Worm (Caenorhabditis elegans) whole organism, L1 larva: Measurements from ENCODE around the gene F40G9.5.

Experiments used
- C16A3.4 ChIP-seq: fragments of 150-350 bp; optimal IDR thresholded peaks from 2 replicates; lab custom pipeline; 2014; ENCODE audit warnings: missing biosample characterization, missing genetic modification characterization
- C34B4.2 ChIP-seq: sonication (generic microtip); optimal IDR thresholded peaks from 2 replicates; lab custom pipeline; 2017; ENCODE audit warnings: mild to moderate bottlenecking, missing genetic modification characterization, missing compliant biosample characterization
- F16B12.6 ChIP-seq: fragments of 150-350 bp; optimal IDR thresholded peaks from 2 replicates; lab custom pipeline; 2014; ENCODE audit warnings: missing biosample characterization, missing genetic modification characterization
- Y116A8C.19 ChIP-seq: sonication (generic microtip); optimal IDR thresholded peaks from 2 replicates; lab custom pipeline; 2016; ENCODE audit warnings: missing compliant biosample characterization, missing genetic modification characterization, borderline replicate concordance
- aha-1 ChIP-seq: fragments of 150-350 bp; optimal IDR thresholded peaks from 2 replicates; lab custom pipeline; 2014; ENCODE audit warnings: missing biosample characterization, missing genetic modification characterization
- ceh-8 ChIP-seq: fragments of 200-800 bp; sonication (Bioruptor generic); optimal IDR thresholded peaks from 2 replicates; lab custom pipeline; 2018; ENCODE audit warnings: mild to moderate bottlenecking, missing genetic modification characterization, moderate library complexity, missing compliant biosample characterization
- ceh-88 ChIP-seq: fragments of 200-800 bp; sonication (Bioruptor generic); IDR thresholded peaks from 2 replicates; pipeline ENCODE4 v1.3.6; 2022; ENCODE audit warnings: missing genetic modification characterization, missing compliant biosample characterization
- ceh-90 ChIP-seq: sonication (generic microtip); optimal IDR thresholded peaks from 2 replicates; lab custom pipeline; 2016; ENCODE audit warnings: missing genetic modification characterization, missing compliant biosample characterization
- dsc-1 ChIP-seq: sonication (generic microtip); optimal IDR thresholded peaks from 2 replicates; lab custom pipeline; 2016; ENCODE audit warnings: mild to moderate bottlenecking, missing genetic modification characterization, missing compliant biosample characterization
- egl-27 ChIP-seq, 2 experiments: fragments of 150-350 bp in 1 of 2; sonication (generic microtip); optimal IDR thresholded peaks; 3 replicates each; lab custom pipeline; 2017 to 2018; ENCODE audit warnings: missing biosample characterization in 2 of 2, missing genetic modification characterization in 2 of 2, missing genetic modification reagents in 2 of 2
- elt-2 ChIP-seq: sonication (generic microtip); optimal IDR thresholded peaks from 2 replicates; lab custom pipeline; 2016; ENCODE audit warnings: missing genetic modification characterization, mild to moderate bottlenecking, inconsistent platforms, missing compliant biosample characterization, missing genetic modification reagents
- fkh-10 ChIP-seq: sonication (generic microtip); optimal IDR thresholded peaks from 2 replicates; lab custom pipeline; 2017; ENCODE audit warnings: missing biosample characterization, missing genetic modification reagents, missing genetic modification characterization
- fkh-8 ChIP-seq: sonication (generic microtip); optimal IDR thresholded peaks from 2 replicates; lab custom pipeline; 2016; ENCODE audit warnings: mild to moderate bottlenecking, missing genetic modification characterization, missing compliant biosample characterization
- hlh-17 ChIP-seq: fragments of 200-800 bp; sonication (Bioruptor generic); optimal IDR thresholded peaks from 2 replicates; lab custom pipeline; 2018; ENCODE audit warnings: missing genetic modification characterization, mild to moderate bottlenecking, missing compliant biosample characterization, moderate library complexity, borderline replicate concordance
- irx-1 ChIP-seq: sonication (generic microtip); optimal IDR thresholded peaks from 2 replicates; lab custom pipeline; 2016; ENCODE audit warnings: missing genetic modification characterization, missing compliant biosample characterization
- lin-39 ChIP-seq: fragments of 150-350 bp; optimal IDR thresholded peaks from 2 replicates; lab custom pipeline; 2014; ENCODE audit warnings: missing biosample characterization, missing genetic modification reagents, missing genetic modification characterization
- lir-3 ChIP-seq: sonication (generic microtip); optimal IDR thresholded peaks from 2 replicates; lab custom pipeline; 2016; ENCODE audit warnings: mild to moderate bottlenecking, missing genetic modification characterization, moderate library complexity, missing compliant biosample characterization; ENCODE audit not compliant: poor library complexity
- mab-9 ChIP-seq: fragments of 200-800 bp; sonication (Bioruptor generic); IDR thresholded peaks from 2 replicates; pipeline ENCODE4 v1.3.6; 2022; ENCODE audit warnings: missing genetic modification reagents, missing genetic modification characterization, missing compliant biosample characterization
- mdl-1 ChIP-seq, 2 experiments: fragments of 150-350 bp; optimal IDR thresholded peaks; 2 replicates each; lab custom pipeline; 2014 to 2017; ENCODE audit warnings: missing biosample characterization in 2 of 2, missing genetic modification characterization in 2 of 2, inconsistent platforms in 1 of 2
- mef-2 ChIP-seq: fragments of 150-350 bp; optimal IDR thresholded peaks from 2 replicates; lab custom pipeline; 2014; ENCODE audit warnings: missing biosample characterization, missing genetic modification characterization
- nhr-12 ChIP-seq: sonication (generic microtip); optimal IDR thresholded peaks from 2 replicates; lab custom pipeline; 2017; ENCODE audit warnings: missing biosample characterization, missing genetic modification characterization
- nhr-19 ChIP-seq: fragments of 200-800 bp; sonication (Bioruptor generic); conservative IDR thresholded peaks from 2 replicates; pipeline ENCODE4 v1.3.6; 2022; ENCODE audit warnings: missing genetic modification characterization, missing compliant biosample characterization
- nhr-47 ChIP-seq: sonication (generic microtip); optimal IDR thresholded peaks from 2 replicates; lab custom pipeline; 2016; ENCODE audit warnings: mild to moderate bottlenecking, missing genetic modification characterization, moderate library complexity, missing compliant biosample characterization
- nhr-77 ChIP-seq: fragments of 150-350 bp; optimal IDR thresholded peaks from 2 replicates; lab custom pipeline; 2014; ENCODE audit warnings: missing biosample characterization, missing genetic modification characterization
- nhr-84 ChIP-seq: sonication (generic microtip); optimal IDR thresholded peaks from 2 replicates; lab custom pipeline; 2017; ENCODE audit warnings: missing biosample characterization, missing genetic modification characterization
- nhr-90 ChIP-seq: sonication (generic microtip); optimal IDR thresholded peaks from 2 replicates; lab custom pipeline; 2016; ENCODE audit warnings: mild to moderate bottlenecking, missing genetic modification characterization, missing compliant biosample characterization; ENCODE audit not compliant: poor library complexity
- pag-3 ChIP-seq: sonication (generic microtip); optimal IDR thresholded peaks from 2 replicates; lab custom pipeline; 2017; ENCODE audit warnings: missing genetic modification characterization, mild to moderate bottlenecking, missing compliant biosample characterization, antibody characterized with exemption, borderline replicate concordance; ENCODE audit not compliant: insufficient read depth
- pax-3 ChIP-seq: fragments of 200-800 bp; sonication (Bioruptor generic); optimal IDR thresholded peaks from 2 replicates; lab custom pipeline; 2018; ENCODE audit warnings: mild to moderate bottlenecking, missing genetic modification characterization, moderate library complexity, missing compliant biosample characterization
- rnt-1 ChIP-seq: sonication (generic microtip); optimal IDR thresholded peaks from 2 replicates; lab custom pipeline; 2016; ENCODE audit warnings: mild to moderate bottlenecking, missing genetic modification characterization, moderate library complexity, missing compliant biosample characterization
- skn-1 ChIP-seq: fragments of 150-350 bp; optimal IDR thresholded peaks from 2 replicates; lab custom pipeline; 2014; ENCODE audit warnings: missing biosample characterization, missing genetic modification characterization
- sptf-1 ChIP-seq: fragments of 150-350 bp; optimal IDR thresholded peaks from 2 replicates; lab custom pipeline; 2014; ENCODE audit warnings: missing biosample characterization, missing genetic modification characterization
- sup-37 ChIP-seq: fragments of 200-800 bp; sonication (Bioruptor generic); optimal IDR thresholded peaks from 2 replicates; lab custom pipeline; 2018; ENCODE audit warnings: mild to moderate bottlenecking, missing genetic modification characterization, missing compliant biosample characterization
- tbx-2 ChIP-seq: sonication (generic microtip); optimal IDR thresholded peaks from 2 replicates; lab custom pipeline; 2016; ENCODE audit warnings: missing genetic modification characterization, missing compliant biosample characterization
- unc-62 ChIP-seq: fragments of 150-350 bp; optimal IDR thresholded peaks from 2 replicates; lab custom pipeline; 2014; ENCODE audit warnings: missing biosample characterization, missing genetic modification reagents, missing genetic modification characterization
- unc-86 ChIP-seq: sonication (generic microtip); optimal IDR thresholded peaks from 2 replicates; lab custom pipeline; 2016; ENCODE audit warnings: missing genetic modification characterization, missing compliant biosample characterization
- vab-15 ChIP-seq: sonication (generic microtip); optimal IDR thresholded peaks from 2 replicates; lab custom pipeline; 2017; ENCODE audit warnings: missing genotype, mild to moderate bottlenecking, missing genetic modification characterization, missing compliant biosample characterization
- zag-1 ChIP-seq: fragments of 150-350 bp; optimal IDR thresholded peaks from 2 replicates; lab custom pipeline; 2014; ENCODE audit warnings: missing biosample characterization, missing genetic modification characterization
- zip-4 ChIP-seq: fragments of 200-800 bp; sonication (Bioruptor generic); optimal IDR thresholded peaks from 2 replicates; lab custom pipeline; 2018; ENCODE audit warnings: mild to moderate bottlenecking, missing genetic modification characterization, moderate library complexity, missing compliant biosample characterization
- ztf-4 ChIP-seq: fragments of 150-350 bp; optimal IDR thresholded peaks from 2 replicates; lab custom pipeline; 2014; ENCODE audit warnings: missing biosample characterization, missing genetic modification characterization

F40G9.5 gene

DNA sequence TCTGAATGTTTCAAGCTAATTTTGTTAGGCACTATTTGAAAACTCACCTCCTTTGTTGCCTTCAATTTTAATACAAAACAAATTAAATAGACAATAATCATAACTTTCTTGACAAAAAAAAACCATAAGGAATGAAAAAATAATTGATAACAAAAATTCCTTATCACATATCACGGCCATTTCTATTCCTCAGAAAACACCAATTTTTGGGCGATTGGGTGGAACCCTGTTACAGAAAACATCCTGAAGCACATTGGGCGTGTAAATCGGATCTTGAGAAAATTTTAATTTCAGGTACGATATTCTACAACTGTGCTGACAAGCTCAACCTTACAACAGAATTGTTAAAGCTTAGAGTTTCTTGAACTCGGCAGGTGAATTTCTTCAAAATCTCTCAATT is 16.3 kb upstream of the F40G9.5 start, which contains the start of gene F40G9.8:
Gene F40G9.8, minus strand, starts transcription at position 101 of the 400 bp plus-strand sequence.
- TF ChIP-seq nhr-77 (tag; lab: Kevin White, UChicago), result no peak
- no peak for TF ChIP-seq zag-1 (tag; lab: Kevin White, UChicago)
- TF ChIP-seq C34B4.2 (tag; lab: Kevin White, UChicago), result no peak
- no peak for TF ChIP-seq nhr-84 (tag; lab: Kevin White, UChicago)
- no peak for TF ChIP-seq egl-27 (tag; optimal IDR thresholded peaks at IDR 0.05; lab: Kevin White, UChicago)
- TF ChIP-seq dsc-1 (tag; lab: Kevin White, UChicago), result no peak
- no peak for TF ChIP-seq F16B12.6 (tag; lab: Kevin White, UChicago)
- no peak for TF ChIP-seq nhr-19
- no peak for TF ChIP-seq ceh-8 (GFP tag; lab: Kevin White, UChicago)
- TF ChIP-seq nhr-90 (tag; lab: Kevin White, UChicago), result no peak

DNA sequence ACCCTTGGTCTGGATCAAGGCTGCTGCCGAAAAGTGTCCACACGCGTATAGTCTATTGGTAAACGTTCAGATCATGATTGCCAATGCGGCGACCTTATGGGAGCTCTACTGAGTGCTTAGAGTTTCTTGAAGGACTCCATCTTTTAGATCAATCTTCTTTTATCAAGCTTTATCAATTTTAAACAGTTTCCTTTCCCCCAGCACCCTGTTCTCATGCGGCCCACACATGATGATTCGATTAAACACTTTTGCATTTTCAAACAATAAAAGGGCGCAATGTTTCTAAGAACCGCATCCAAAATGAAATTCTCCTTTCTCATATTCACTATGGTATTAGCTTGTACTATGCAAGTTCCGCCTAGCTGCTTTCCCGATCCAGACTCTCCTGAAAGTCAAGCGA is 15.7 kb upstream of the F40G9.5 start, which contains the start of gene F40G9.7:
Gene F40G9.7, plus strand, starts transcription at position 301 of the 400 bp plus-strand sequence.
- TF ChIP-seq nhr-90 (tag; lab: Kevin White, UChicago) (no peak), pax-3 (no peak), ceh-90 (no peak), hlh-17 (GFP tag; lab: Kevin White, UChicago) (no peak), irx-1 (tag; lab: Kevin White, UChicago) (no peak), sup-37 (GFP tag; lab: Kevin White, UChicago) (no peak)

DNA sequence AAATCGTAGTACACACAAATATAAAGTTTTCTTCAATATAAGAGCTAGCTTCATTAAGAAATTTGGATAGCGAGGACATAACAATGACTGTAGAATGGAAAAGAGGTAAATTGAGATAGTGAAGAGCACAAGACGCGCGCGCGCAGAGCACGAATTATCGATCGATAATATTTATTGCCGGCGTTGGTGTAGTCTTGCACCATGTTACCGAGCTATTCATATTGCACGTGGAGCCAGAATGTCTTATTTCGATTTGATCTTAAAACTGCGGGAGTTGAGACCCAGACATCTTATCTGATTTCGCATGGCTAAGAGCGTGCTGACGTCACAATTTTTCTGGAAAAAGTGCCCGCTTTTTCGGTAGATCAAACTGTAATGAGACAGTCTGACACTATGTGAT is 11.6 kb upstream of the F40G9.5 start, which contains the start of gene F40G9.18:
Gene F40G9.18, minus strand, starts transcription at position 101 of the 400 bp plus-strand sequence.
- no peak for TF ChIP-seq fkh-10 (GFP tag; lab: Kevin White, UChicago)
- no peak for TF ChIP-seq hlh-17 (GFP tag; lab: Kevin White, UChicago)
- TF ChIP-seq C34B4.2 (tag; lab: Kevin White, UChicago), result no peak
- TF ChIP-seq unc-86 (tag; lab: Kevin White, UChicago), result no peak
- TF ChIP-seq skn-1 (tag; lab: Kevin White, UChicago), result no peak
- no peak for TF ChIP-seq zip-4
- no peak for TF ChIP-seq sptf-1 (tag; lab: Kevin White, UChicago)
- TF ChIP-seq ceh-8 (GFP tag; lab: Kevin White, UChicago), result no peak
- no peak for TF ChIP-seq rnt-1 (tag; lab: Kevin White, UChicago)
- TF ChIP-seq tbx-2 (tag; lab: Kevin White, UChicago), result no peak

DNA sequence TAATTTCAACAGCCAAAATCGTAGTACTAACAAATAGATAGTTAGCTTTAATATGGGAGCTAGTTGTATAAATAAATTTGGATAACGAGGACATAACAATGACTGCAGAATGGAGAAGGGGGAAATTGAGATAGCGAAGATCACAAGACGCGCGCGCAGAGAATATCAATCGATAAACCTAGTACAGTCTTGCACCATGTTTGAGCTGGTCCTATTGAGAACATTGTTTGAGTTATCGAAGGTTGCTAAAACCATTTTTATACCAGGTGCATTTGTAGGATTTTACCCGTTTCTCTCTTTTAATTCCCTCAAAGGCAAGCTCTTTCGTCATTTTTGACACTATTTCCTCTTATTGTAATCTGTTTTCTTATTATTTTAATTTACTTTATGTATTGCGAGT is 9.4 kb upstream of the F40G9.5 start, which contains the start of the genes F40G9.9 and F40G9.12:
Gene F40G9.9, minus strand, starts transcription at position 101 of the 400 bp plus-strand sequence.
Gene F40G9.12, plus strand, starts transcription at position 231 of the 400 bp plus-strand sequence.
- no peak for TF ChIP-seq lir-3 (tag; lab: Kevin White, UChicago)
- no peak for TF ChIP-seq ceh-88 (GFP tag; lab: Robert Waterston, UW)
- TF ChIP-seq, all 84 proteins: peak for 0

DNA sequence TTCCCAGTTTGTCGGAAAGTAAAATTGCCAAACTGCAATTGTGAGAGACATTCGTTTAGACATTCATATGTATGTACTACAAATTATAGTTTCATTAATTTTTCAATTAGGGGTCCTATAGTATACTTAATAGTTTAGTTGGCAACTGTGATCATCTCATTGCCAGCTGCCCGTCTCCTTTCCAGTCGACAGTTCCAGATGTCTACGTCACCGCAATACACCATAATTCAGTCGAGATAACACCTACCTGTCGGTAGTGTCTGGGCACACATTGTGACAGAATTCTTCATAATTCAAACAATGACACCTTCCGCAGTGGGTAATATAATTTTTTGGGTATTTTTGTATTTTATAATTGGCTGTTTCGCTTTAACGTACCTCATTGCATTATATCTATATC is 7.6 kb upstream of the F40G9.5 start, which contains the start of gene F40G9.19:
Gene F40G9.19, plus strand, starts transcription at position 301 of the 400 bp plus-strand sequence.
- TF ChIP-seq C16A3.4, result no peak
- no peak for TF ChIP-seq hlh-17 (GFP tag; lab: Kevin White, UChicago)
- TF ChIP-seq lin-39 (tag; lab: Kevin White, UChicago), result no peak
- no peak for TF ChIP-seq nhr-47 (tag; lab: Kevin White, UChicago)
- TF ChIP-seq unc-62 (GFP tag; lab: Kevin White, UChicago), result no peak
- TF ChIP-seq pag-3 (tag; lab: Kevin White, UChicago), result no peak
- TF ChIP-seq aha-1 (tag; lab: Kevin White, UChicago), result no peak
- TF ChIP-seq vab-15 (tag; lab: Kevin White, UChicago), result no peak
- no peak for TF ChIP-seq Y116A8C.19 (tag; lab: Kevin White, UChicago)
- TF ChIP-seq mdl-1 (tag; optimal IDR thresholded peaks at IDR 0.05; lab: Kevin White, UChicago), result no peak
- no peak for TF ChIP-seq nhr-12
- no peak for TF ChIP-seq fkh-8 (tag; lab: Kevin White, UChicago)
- no peak for TF ChIP-seq mef-2 (tag; lab: Kevin White, UChicago)
- TF ChIP-seq irx-1 (tag; lab: Kevin White, UChicago), result no peak
- no peak for TF ChIP-seq mab-9 (GFP tag; lab: Robert Waterston, UW)
- TF ChIP-seq elt-2 (tag; lab: Kevin White, UChicago), result no peak
- TF ChIP-seq ztf-4, result no peak
- TF ChIP-seq ceh-90, result no peak
